Worm (Caenorhabditis elegans): ENCODE data around the gene srx-66.

- TF ChIP-seq fkh-2 (tag; optimal IDR thresholded peaks at IDR 0.05) (no peak), nfya-1 (tag; optimal IDR thresholded peaks at IDR 0.05; ENCODE audit: insufficient read depth) (no peak), nhr-11 (tag; optimal IDR thresholded peaks at IDR 0.05) (no peak), ama-1 (optimal IDR thresholded peaks at IDR 0.05) (no peak)
Observed at ce11 chrV:3929099-3929498, 9.7 kb downstream of the srx-66 start, which contains the start of gene srx-64.

Data from whole organism, L3 larva.